Worm (Caenorhabditis elegans): ENCODE results near the gene F32D8.8.

Gene F32D8.8

DNA sequence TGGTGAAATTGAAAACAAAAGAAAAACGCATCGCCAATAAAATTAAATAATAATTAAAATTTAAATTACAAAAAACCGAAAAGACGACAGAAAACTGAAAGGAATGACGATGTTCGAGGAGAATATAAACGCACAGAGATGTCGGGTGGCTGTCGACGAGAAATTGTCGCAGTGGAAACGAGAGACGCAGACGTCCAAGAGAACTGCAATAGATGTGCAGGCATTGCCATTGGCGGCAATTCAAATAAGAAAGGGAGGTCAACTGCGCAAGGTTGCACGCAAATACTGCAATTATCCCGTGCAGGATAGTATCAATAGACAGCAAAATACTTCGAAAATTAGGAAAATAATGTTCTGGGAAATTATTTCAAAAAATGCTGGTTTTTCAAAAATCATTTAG, 5.4 kb downstream of the F32D8.8 start (continued):
- TF ChIP-seq D2030.7 (GFP tag; IDR thresholded peaks at IDR 0.05) = peak; percentile 95
- peak; percentile 87 for TF ChIP-seq F52B5.7 (tag; optimal IDR thresholded peaks at IDR 0.05)
- TF ChIP-seq nhr-27 (tag; optimal IDR thresholded peaks at IDR 0.05) = peak; percentile 70
- peak; percentile 94 for TF ChIP-seq hmg-20 (GFP tag; IDR thresholded peaks at IDR 0.05)
- 0 out of 2 replicates have a peak, but pooled peaks have one; percentile 21 for TF ChIP-seq aptf-2 (GFP tag; conservative IDR thresholded peaks at IDR 0.05)
- peak; percentile 98 for TF ChIP-seq nfyb-1 (GFP tag; IDR thresholded peaks at IDR 0.05)
- TF ChIP-seq snpc-4 (GFP tag; optimal IDR thresholded peaks at IDR 0.05) = peak; percentile 81
- peak; percentile 90 to 93 (median 91) for TF ChIP-seq snpc-4 (tag; optimal IDR thresholded peaks at IDR 0.05)
- TF ChIP-seq hlh-12 (tag; optimal IDR thresholded peaks at IDR 0.05) = no peak
- TF ChIP-seq akir-1 (GFP tag; optimal IDR thresholded peaks at IDR 0.05) = peak; percentile 71
- TF ChIP-seq rec-8 (tag; optimal IDR thresholded peaks at IDR 0.05) = peak; percentile 73 to 77
- peak; percentile 95 for TF ChIP-seq C06A6.2 (GFP tag; conservative IDR thresholded peaks at IDR 0.05)
- TF ChIP-seq B0019.2 (GFP tag; conservative IDR thresholded peaks at IDR 0.05) = peak; percentile 87
- peak; percentile 92 for TF ChIP-seq snpc-3.4 (tag; optimal IDR thresholded peaks at IDR 0.05)
- TF ChIP-seq madf-8 (GFP tag; conservative IDR thresholded peaks at IDR 0.05) = peak; percentile 80
- peak; percentile 97 for TF ChIP-seq nfya-2 (GFP tag; IDR thresholded peaks at IDR 0.05)
- peak; percentile 90 for TF ChIP-seq hsf-1 (GFP tag; IDR thresholded peaks at IDR 0.05)
- TF ChIP-seq ztf-3 (GFP tag; optimal IDR thresholded peaks at IDR 0.05) = peak; percentile 94
- TF ChIP-seq athp-1 (tag; optimal IDR thresholded peaks at IDR 0.05) = peak; percentile 99
- TF ChIP-seq attf-3 (GFP tag; conservative IDR thresholded peaks at IDR 0.05) = peak; percentile 83
- TF ChIP-seq ceh-91 (GFP tag; IDR thresholded peaks at IDR 0.05) = peak; percentile 95
- peak; percentile 97 for TF ChIP-seq B0336.3 (GFP tag; IDR thresholded peaks at IDR 0.05)
- no peak for TF ChIP-seq lag-1 (GFP tag; IDR thresholded peaks at IDR 0.05)
- peak; percentile 81 for TF ChIP-seq T07F8.4 (tag; optimal IDR thresholded peaks at IDR 0.05)
- TF ChIP-seq bed-2 (GFP tag; IDR thresholded peaks at IDR 0.05) = peak; percentile 81; the same call in 1 of the 2 replicates
- no peak for TF ChIP-seq rpc-1 (optimal IDR thresholded peaks at IDR 0.05)
- no peak for TF ChIP-seq rpc-1 (tag; optimal IDR thresholded peaks at IDR 0.05)
- peak; percentile 98 for TF ChIP-seq pbrm-1 (GFP tag; IDR thresholded peaks at IDR 0.05)
- TF ChIP-seq madf-3 (GFP tag; IDR thresholded peaks at IDR 0.05) = peak; percentile 98
- TF ChIP-seq F23B12.7 (tag; optimal IDR thresholded peaks at IDR 0.05; ENCODE audit: insufficient read depth) = peak; percentile 89
- TF ChIP-seq lin-35 (GFP tag; optimal IDR thresholded peaks at IDR 0.05) = peak; percentile 94 to 99 (median 99)
- TF ChIP-seq hlh-26 (GFP tag; conservative IDR thresholded peaks at IDR 0.05) = no peak
- peak; percentile 87 for TF ChIP-seq ceh-40 (GFP tag; IDR thresholded peaks at IDR 0.05)
- peak; percentile 100 for TF ChIP-seq let-607 (tag; optimal IDR thresholded peaks at IDR 0.05)
- peak; percentile 95 for TF ChIP-seq him-1 (tag; optimal IDR thresholded peaks at IDR 0.05)
- no peak for TF ChIP-seq nfya-1 (tag; optimal IDR thresholded peaks at IDR 0.05; ENCODE audit: borderline replicate concordance, insufficient read depth)
- TF ChIP-seq ceh-79 (tag; optimal IDR thresholded peaks at IDR 0.05) = peak; percentile 91
- peak; percentile 40 for TF ChIP-seq die-1 (tag; optimal IDR thresholded peaks at IDR 0.05)
- TF ChIP-seq Y53F4B.3 (GFP tag; IDR thresholded peaks at IDR 0.05) = peak; percentile 75; the same call in 1 of the 2 replicates
- peak; percentile 88; the same call in 1 of the 2 replicates for TF ChIP-seq Y79H2A.3 (GFP tag; conservative IDR thresholded peaks at IDR 0.05)
- TF ChIP-seq fkh-3 (tag; optimal IDR thresholded peaks at IDR 0.05) = no peak
- peak; percentile 97 for TF ChIP-seq ZK185.1 (tag; optimal IDR thresholded peaks at IDR 0.05; ENCODE audit: poor library complexity, severe bottlenecking)
- TF ChIP-seq Y95B8A.8 (GFP tag; IDR thresholded peaks at IDR 0.05) = peak; percentile 96
- 0 out of 2 replicates have a peak, but pooled peaks have one; percentile 55 for TF ChIP-seq aptf-3 (GFP tag; IDR thresholded peaks at IDR 0.05)
- peak; percentile 72; the same call in 1 of the 2 replicates for TF ChIP-seq cebp-1 (GFP tag; IDR thresholded peaks at IDR 0.05)
- peak; percentile 93 for TF ChIP-seq cebp-1 (tag; optimal IDR thresholded peaks at IDR 0.05)
- peak; percentile 100 for TF ChIP-seq lin-54 (GFP tag; optimal IDR thresholded peaks at IDR 0.05)
